Worm (Caenorhabditis elegans) whole organism, L1 larva: ENCODE results near the gene nta-1.

ENCODE experiments used
- F16B12.6 ChIP-seq: fragments of 150-350 bp; optimal IDR thresholded peaks from 2 replicates; lab custom pipeline; 2014; ENCODE audit warnings: missing biosample characterization, missing genetic modification characterization
- aha-1 ChIP-seq: fragments of 150-350 bp; optimal IDR thresholded peaks from 2 replicates; lab custom pipeline; 2014; ENCODE audit warnings: missing biosample characterization, missing genetic modification characterization
- aly-2 ChIP-seq: fragments of 150-350 bp; optimal IDR thresholded peaks from 2 replicates; lab custom pipeline; 2014; ENCODE audit warnings: missing biosample characterization, missing genetic modification characterization
- ama-1 ChIP-seq: fragments of 150-350 bp; optimal IDR thresholded peaks from 2 replicates; lab custom pipeline; 2014
- blmp-1 ChIP-seq: fragments of 150-350 bp; optimal IDR thresholded peaks from 2 replicates; lab custom pipeline; 2014; ENCODE audit warnings: missing biosample characterization, missing genetic modification characterization
- ceh-88 ChIP-seq: fragments of 200-800 bp; sonication (Bioruptor generic); IDR thresholded peaks from 2 replicates; pipeline ENCODE4 v1.3.6; 2022; ENCODE audit warnings: missing genetic modification characterization, missing compliant biosample characterization
- dsc-1 ChIP-seq: sonication (generic microtip); optimal IDR thresholded peaks from 2 replicates; lab custom pipeline; 2016; ENCODE audit warnings: mild to moderate bottlenecking, missing genetic modification characterization, missing compliant biosample characterization
- efl-1 ChIP-seq, 4 experiments: fragments of 150-350 bp; optimal IDR thresholded peaks in 3 of 4; peaks in 1 of 4; 1 replicate in 1 of 4; 2 replicates in 3 of 4; lab custom pipeline; 2014; ENCODE audit warnings: missing biosample characterization in 2 of 4, missing genetic modification characterization in 2 of 4, missing genetic modification reagents in 2 of 4
- ets-5 ChIP-seq: fragments of 200-800 bp; sonication (Bioruptor generic); IDR thresholded peaks from 2 replicates; pipeline ENCODE4 v1.3.6; 2022; ENCODE audit warnings: missing genetic modification characterization, missing compliant biosample characterization
- fkh-4 ChIP-seq: sonication (generic microtip); optimal IDR thresholded peaks from 2 replicates; lab custom pipeline; 2016; ENCODE audit warnings: missing compliant biosample characterization, missing genetic modification characterization, borderline replicate concordance
- fkh-8 ChIP-seq: sonication (generic microtip); optimal IDR thresholded peaks from 2 replicates; lab custom pipeline; 2016; ENCODE audit warnings: mild to moderate bottlenecking, missing genetic modification characterization, missing compliant biosample characterization
- grh-1 ChIP-seq: fragments of 200-800 bp; sonication (Bioruptor generic); IDR thresholded peaks from 2 replicates; pipeline ENCODE4 v1.3.6; 2022; ENCODE audit warnings: missing genetic modification reagents, missing genetic modification characterization, missing compliant biosample characterization
- hlh-17 ChIP-seq: fragments of 200-800 bp; sonication (Bioruptor generic); optimal IDR thresholded peaks from 2 replicates; lab custom pipeline; 2018; ENCODE audit warnings: missing genetic modification characterization, mild to moderate bottlenecking, missing compliant biosample characterization, moderate library complexity, borderline replicate concordance
- irx-1 ChIP-seq: sonication (generic microtip); optimal IDR thresholded peaks from 2 replicates; lab custom pipeline; 2016; ENCODE audit warnings: missing genetic modification characterization, missing compliant biosample characterization
- isw-1 ChIP-seq: fragments of 200-800 bp; sonication (Bioruptor generic); IDR thresholded peaks from 2 replicates; pipeline ENCODE4 v1.3.6; 2022; ENCODE audit warnings: missing genetic modification characterization, missing compliant biosample characterization
- jun-1 ChIP-seq: fragments of 150-350 bp; optimal IDR thresholded peaks from 2 replicates; lab custom pipeline; 2014; ENCODE audit warnings: missing biosample characterization, missing genetic modification reagents, missing genetic modification characterization
- lin-13 ChIP-seq: fragments of 150-350 bp; optimal IDR thresholded peaks from 2 replicates; lab custom pipeline; 2014; ENCODE audit warnings: missing biosample characterization, missing genetic modification reagents, missing genetic modification characterization
- lin-35 ChIP-seq, 2 experiments: fragments of 150-350 bp; optimal IDR thresholded peaks; 2 replicates each; lab custom pipeline; 2014; ENCODE audit warnings: missing biosample characterization in 2 of 2, missing genetic modification characterization in 2 of 2, missing genetic modification reagents in 2 of 2
- lir-3 ChIP-seq: sonication (generic microtip); optimal IDR thresholded peaks from 2 replicates; lab custom pipeline; 2016; ENCODE audit warnings: mild to moderate bottlenecking, missing genetic modification characterization, moderate library complexity, missing compliant biosample characterization; ENCODE audit not compliant: poor library complexity
- mab-9 ChIP-seq: fragments of 200-800 bp; sonication (Bioruptor generic); IDR thresholded peaks from 2 replicates; pipeline ENCODE4 v1.3.6; 2022; ENCODE audit warnings: missing genetic modification reagents, missing genetic modification characterization, missing compliant biosample characterization
- mef-2 ChIP-seq: fragments of 150-350 bp; optimal IDR thresholded peaks from 2 replicates; lab custom pipeline; 2014; ENCODE audit warnings: missing biosample characterization, missing genetic modification characterization
- mep-1 ChIP-seq: fragments of 150-350 bp; optimal IDR thresholded peaks from 2 replicates; lab custom pipeline; 2014; ENCODE audit warnings: missing biosample characterization, missing genetic modification characterization
- nhr-11 ChIP-seq: fragments of 150-350 bp; optimal IDR thresholded peaks from 2 replicates; lab custom pipeline; 2014; ENCODE audit warnings: missing biosample characterization, missing genetic modification characterization
- nhr-47 ChIP-seq: sonication (generic microtip); optimal IDR thresholded peaks from 2 replicates; lab custom pipeline; 2016; ENCODE audit warnings: mild to moderate bottlenecking, missing genetic modification characterization, moderate library complexity, missing compliant biosample characterization
- nhr-77 ChIP-seq: fragments of 150-350 bp; optimal IDR thresholded peaks from 2 replicates; lab custom pipeline; 2014; ENCODE audit warnings: missing biosample characterization, missing genetic modification characterization
- rnt-1 ChIP-seq: sonication (generic microtip); optimal IDR thresholded peaks from 2 replicates; lab custom pipeline; 2016; ENCODE audit warnings: mild to moderate bottlenecking, missing genetic modification characterization, moderate library complexity, missing compliant biosample characterization
- skn-1 ChIP-seq: fragments of 150-350 bp; optimal IDR thresholded peaks from 2 replicates; lab custom pipeline; 2014; ENCODE audit warnings: missing biosample characterization, missing genetic modification characterization
- snu-23 ChIP-seq: sonication (generic microtip); optimal IDR thresholded peaks from 2 replicates; lab custom pipeline; 2016; ENCODE audit warnings: missing genetic modification characterization, missing compliant biosample characterization
- sptf-1 ChIP-seq: fragments of 150-350 bp; optimal IDR thresholded peaks from 2 replicates; lab custom pipeline; 2014; ENCODE audit warnings: missing biosample characterization, missing genetic modification characterization
- swsn-7 ChIP-seq: sonication (generic microtip); optimal IDR thresholded peaks from 2 replicates; lab custom pipeline; 2016; ENCODE audit warnings: missing genetic modification characterization, missing compliant biosample characterization
- tlp-1 ChIP-seq: fragments of 150-350 bp; optimal IDR thresholded peaks from 2 replicates; lab custom pipeline; 2014; ENCODE audit warnings: missing biosample characterization, missing genetic modification characterization
- unc-130 ChIP-seq: fragments of 150-350 bp; optimal IDR thresholded peaks from 2 replicates; lab custom pipeline; 2017; ENCODE audit warnings: missing biosample characterization, missing genetic modification characterization, inconsistent platforms
- unc-30 ChIP-seq: sonication (generic microtip); optimal IDR thresholded peaks from 2 replicates; lab custom pipeline; 2017; ENCODE audit warnings: missing biosample characterization, missing genetic modification characterization
- ztf-4 ChIP-seq: fragments of 150-350 bp; optimal IDR thresholded peaks from 2 replicates; lab custom pipeline; 2014; ENCODE audit warnings: missing biosample characterization, missing genetic modification characterization

nta-1 gene

DNA sequence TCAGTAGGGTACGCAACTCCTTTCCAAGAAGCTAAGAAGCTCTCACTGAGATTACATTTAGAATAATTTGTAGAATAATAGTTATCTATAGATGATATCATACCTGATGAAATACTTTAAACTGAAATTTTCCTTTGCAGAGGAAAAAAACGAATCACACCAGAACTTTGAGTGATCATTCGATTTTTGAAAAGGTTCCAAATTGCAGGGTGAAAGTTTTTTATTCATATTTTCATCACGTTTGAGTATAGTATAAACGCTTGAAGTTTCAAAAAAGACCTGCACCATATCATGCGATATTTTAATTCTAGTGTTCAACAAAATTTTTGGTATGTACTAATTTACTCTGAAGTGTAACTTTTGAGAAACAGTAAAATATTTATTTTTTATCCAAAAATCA lies 29.0 kb downstream of the nta-1 start, which contains the start of gene srh-100:
Gene srh-100 (minus strand): TSS at position 101 of the 400 bp plus-strand sequence.
- no peak for TF ChIP-seq sptf-1 (tag; lab: Kevin White, UChicago)
- no peak for TF ChIP-seq lin-35 (GFP tag; optimal IDR thresholded peaks at IDR 0.05; lab: Kevin White, UChicago)
- no peak for TF ChIP-seq dsc-1 (tag; lab: Kevin White, UChicago)
- TF ChIP-seq tlp-1 (tag; lab: Kevin White, UChicago) = no peak
- TF ChIP-seq aly-2 (tag; lab: Kevin White, UChicago) = no peak
- TF ChIP-seq lir-3 = no peak
- no peak for TF ChIP-seq irx-1 (tag; lab: Kevin White, UChicago)
- TF ChIP-seq ets-5 (GFP tag; lab: Robert Waterston, UW) = no peak
- TF ChIP-seq nhr-11 (tag; lab: Kevin White, UChicago) = no peak
- TF ChIP-seq rnt-1 (tag; lab: Kevin White, UChicago) = no peak

DNA sequence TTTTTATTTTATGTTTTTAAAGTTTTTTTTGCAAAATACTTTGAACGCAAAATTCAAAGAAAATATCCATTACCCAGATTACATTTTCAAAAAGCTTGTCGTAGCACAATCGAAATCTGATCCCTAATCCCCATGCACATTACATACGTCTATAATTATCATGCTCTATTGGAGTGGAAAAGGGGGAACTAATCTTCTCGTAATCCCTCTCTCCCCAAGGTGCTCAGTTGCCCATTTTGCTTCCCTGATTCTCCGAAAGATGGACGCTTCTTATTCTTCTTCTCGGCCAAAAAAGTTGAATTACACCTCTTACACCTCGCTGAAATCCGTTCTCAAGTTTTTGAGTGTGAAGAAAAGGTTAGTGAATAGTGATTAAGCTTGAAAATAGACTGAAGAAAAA lies 32.6 kb downstream of the nta-1 start, which contains the start of gene fbxc-53:
Gene fbxc-53 (plus strand): TSS at position 245 of the 400 bp plus-strand sequence.
- TF ChIP-seq dsc-1 (tag; lab: Kevin White, UChicago) (peak; percentile 77), fkh-8 (tag; lab: Kevin White, UChicago) (peak; percentile 45), unc-30 (tag; lab: Kevin White, UChicago) (no peak)

- no peak for TF ChIP-seq jun-1
Measured at ce11 chrII:3709255-3709654, 34.4 kb downstream of the nta-1 start, which contains the start of gene srx-110. TSS of gene srx-110 (plus strand) at chrII:3709555.

ce11 chrII:3705320-3705719 lies 38.3 kb downstream of the nta-1 start, which contains the start of gene srx-108:
TSS of gene srx-108 (plus strand) at chrII:3705620.
- TF ChIP-seq efl-1 (optimal IDR thresholded peaks at IDR 0.05; lab: Kevin White, UChicago) (no peak), efl-1 (GFP tag; optimal IDR thresholded peaks at IDR 0.05 in 1 of 2; lab: Kevin White, UChicago) (peak in 1 of 2 experiments; percentile 54), skn-1 (tag; lab: Kevin White, UChicago) (no peak)
- TF ChIP-seq, all 84 proteins: peak for 1

DNA sequence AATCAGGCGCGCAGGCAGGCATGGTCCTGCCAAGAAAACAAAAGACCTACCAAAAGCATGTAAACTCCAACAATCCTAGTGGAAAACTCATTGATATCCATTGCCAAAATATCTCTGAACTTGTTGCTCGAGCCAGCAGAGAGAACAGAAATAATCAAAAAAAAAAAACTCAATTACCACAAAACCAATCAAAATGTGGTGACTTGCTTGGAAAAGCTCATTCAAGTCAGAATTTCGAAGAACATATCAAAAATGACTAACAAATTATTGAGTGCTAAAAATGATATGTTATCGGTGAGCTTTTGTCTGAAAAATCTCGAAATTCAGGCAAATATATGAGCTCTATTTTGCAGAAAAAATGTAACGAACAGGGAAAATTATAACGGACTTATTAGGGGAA lies 42.3 kb downstream of the nta-1 start, which contains the start of gene srx-105:
Gene srx-105 (minus strand): TSS at position 101 of the 400 bp plus-strand sequence.
- TF ChIP-seq lin-35 (GFP tag; optimal IDR thresholded peaks at IDR 0.05; lab: Kevin White, UChicago) = no peak
- TF ChIP-seq fkh-4 (tag; lab: Kevin White, UChicago) = no peak
- no peak for TF ChIP-seq unc-130 (tag; lab: Kevin White, UChicago)
- no peak for TF ChIP-seq grh-1
- no peak for TF ChIP-seq dsc-1 (tag; lab: Kevin White, UChicago)
- no peak for TF ChIP-seq mef-2 (tag; lab: Kevin White, UChicago)
- TF ChIP-seq swsn-7 (tag; lab: Kevin White, UChicago) = no peak
- no peak for TF ChIP-seq aha-1 (tag; lab: Kevin White, UChicago)
- TF ChIP-seq snu-23 = no peak
- no peak for TF ChIP-seq lir-3
- TF ChIP-seq blmp-1 = no peak
- TF ChIP-seq aly-2 (tag; lab: Kevin White, UChicago) = no peak
- no peak for TF ChIP-seq sptf-1 (tag; lab: Kevin White, UChicago)
- TF ChIP-seq lin-13 = no peak
- no peak for TF ChIP-seq mep-1 (tag; lab: Kevin White, UChicago)
- TF ChIP-seq rnt-1 (tag; lab: Kevin White, UChicago) = no peak
- no peak for TF ChIP-seq isw-1 (GFP tag; lab: Robert Waterston, UW)
- TF ChIP-seq, all 84 proteins: peak for 0

- TF ChIP-seq ama-1 (lab: Kevin White, UChicago) (no peak), ceh-88 (no peak), mab-9 (no peak), F16B12.6 (tag; lab: Kevin White, UChicago) (no peak), hlh-17 (GFP tag; lab: Kevin White, UChicago) (no peak), nhr-77 (tag; lab: Kevin White, UChicago) (no peak), mef-2 (tag; lab: Kevin White, UChicago) (no peak), lin-35 (GFP tag; optimal IDR thresholded peaks at IDR 0.05; lab: Kevin White, UChicago) (no peak), ztf-4 (tag; lab: Kevin White, UChicago) (no peak), lir-3 (no peak), nhr-47 (tag; lab: Kevin White, UChicago) (no peak)
Measured at ce11 chrII:3699591-3699990, 44.0 kb downstream of the nta-1 start, which contains the start of gene srx-104. TSS of gene srx-104 (minus strand) at chrII:3699691.
